Worm (Caenorhabditis elegans): Measurements from ENCODE around the gene F38E1.6.

F38E1.6 gene

ce11 chrV:8410406-8410805, 50.5 kb downstream of the F38E1.6 start, which contains the start of gene F52E1.2:
Gene F52E1.2, plus strand, starts transcription at chrV:8410595.
- TF ChIP-seq dpl-1 (GFP tag; optimal IDR thresholded peaks at IDR 0.05) (no peak), ztf-28 (GFP tag; IDR thresholded peaks at IDR 0.05) (no peak), unc-62 (GFP tag; optimal IDR thresholded peaks at IDR 0.05) (no peak), pbrm-1 (GFP tag; IDR thresholded peaks at IDR 0.05) (no peak), ceh-58 (GFP tag; IDR thresholded peaks at IDR 0.05) (no peak), Y67H2A.10 (GFP tag; conservative IDR thresholded peaks at IDR 0.05) (no peak)

Measured in whole organism, young adult.